Fruit fly (Drosophila melanogaster) whole organism, embryonic: ENCODE data around the gene Kaz1-ORFB.

ENCODE experiments used
- Atf6 ChIP-seq: fragments of 200-800 bp; sonication (Bioruptor generic); IDR thresholded peaks from 2 replicates; pipeline ENCODE4 v1.3.6; 2022; ENCODE audit warnings: missing biosample characterization, missing genetic modification characterization
- BEAF-32 ChIP-seq: fragments of 200-800 bp; sonication (Bioruptor generic); optimal IDR thresholded peaks from 3 replicates; lab custom pipeline; 2017; ENCODE audit warnings: missing biosample characterization, missing genetic modification characterization, mild to moderate bottlenecking, moderate library complexity, missing genetic modification reagents
- Blimp-1 ChIP-seq: fragments of 200-800 bp; sonication (Bioruptor generic); optimal IDR thresholded peaks from 3 replicates; lab custom pipeline; 2018; ENCODE audit warnings: missing biosample characterization, missing genetic modification characterization, mild to moderate bottlenecking, moderate library complexity, missing genetic modification reagents
- CG14965 ChIP-seq: fragments of 200-800 bp; sonication (Bioruptor generic); optimal IDR thresholded peaks from 2 replicates; lab custom pipeline; 2016; ENCODE audit warnings: missing biosample characterization, missing genetic modification characterization, borderline replicate concordance
- CG1602 ChIP-seq: fragments of 200-800 bp; sonication (Bioruptor generic); optimal IDR thresholded peaks from 3 replicates; lab custom pipeline; 2016; ENCODE audit warnings: missing biosample characterization, missing genetic modification characterization
- CG2120 ChIP-seq: fragments of 200-800 bp; sonication (Bioruptor generic); optimal IDR thresholded peaks from 3 replicates; lab custom pipeline; 2016; ENCODE audit warnings: missing biosample characterization, missing genetic modification characterization
- CG3065 ChIP-seq: fragments of 200-800 bp; sonication (Bioruptor generic); optimal IDR thresholded peaks from 2 replicates; lab custom pipeline; 2016; ENCODE audit warnings: missing biosample characterization, missing genetic modification characterization
- CG31365 ChIP-seq: fragments of 200-800 bp; sonication (Bioruptor generic); optimal IDR thresholded peaks from 2 replicates; lab custom pipeline; 2018; ENCODE audit warnings: missing biosample characterization, mild to moderate bottlenecking, missing genetic modification characterization
- CG3726 ChIP-seq: fragments of 200-800 bp; sonication (Bioruptor generic); IDR thresholded peaks from 3 replicates; pipeline ENCODE4, ENCODE4 v1.3.6; 2022; ENCODE audit warnings: missing biosample characterization, missing genetic modification characterization
- CG43689 ChIP-seq: fragments of 200-800 bp; sonication (Bioruptor generic); IDR thresholded peaks from 2 replicates; pipeline ENCODE4 v1.3.6; 2022; ENCODE audit warnings: missing biosample characterization, missing genetic modification characterization
- CG5180 ChIP-seq: fragments of 200-800 bp; sonication (Bioruptor generic); optimal IDR thresholded peaks from 3 replicates; lab custom pipeline; 2017; ENCODE audit warnings: missing biosample characterization, missing genetic modification characterization, mild to moderate bottlenecking, moderate library complexity, missing genetic modification reagents
- CG5245 ChIP-seq: fragments of 200-800 bp; sonication (Bioruptor generic); optimal IDR thresholded peaks from 3 replicates; lab custom pipeline; 2016; ENCODE audit warnings: missing biosample characterization, missing genetic modification characterization
- CG6654 ChIP-seq: fragments of 200-800 bp; sonication (Bioruptor generic); optimal IDR thresholded peaks from 2 replicates; lab custom pipeline; 2017; ENCODE audit warnings: missing biosample characterization, mild to moderate bottlenecking, missing genetic modification characterization
- CG6689 ChIP-seq: fragments of 200-800 bp; sonication (Bioruptor generic); IDR thresholded peaks from 2 replicates; pipeline ENCODE4 v1.3.6; 2022; ENCODE audit warnings: missing biosample characterization, missing genetic modification characterization
- CG8089 ChIP-seq: fragments of 200-800 bp; sonication (Bioruptor generic); optimal IDR thresholded peaks from 3 replicates; lab custom pipeline; 2016; ENCODE audit warnings: missing biosample characterization, missing genetic modification characterization
- CG8765 ChIP-seq: fragments of 200-800 bp; sonication (Bioruptor generic); IDR thresholded peaks from 2 replicates; pipeline ENCODE4 v1.3.6; 2022; ENCODE audit warnings: missing biosample characterization, missing genetic modification characterization
- CG9437 ChIP-seq: fragments of 200-800 bp; sonication (Bioruptor generic); optimal IDR thresholded peaks from 2 replicates; lab custom pipeline; 2018; ENCODE audit warnings: missing biosample characterization, mild to moderate bottlenecking, missing genetic modification characterization
- CHES-1-like ChIP-seq: fragments of 200-800 bp; sonication (Bioruptor generic); optimal IDR thresholded peaks from 2 replicates; lab custom pipeline; 2016; ENCODE audit warnings: missing biosample characterization, missing genetic modification characterization
- Chrac-16 ChIP-seq: fragments of 200-800 bp; sonication (Bioruptor generic); optimal IDR thresholded peaks from 3 replicates; lab custom pipeline; 2016; ENCODE audit warnings: missing biosample characterization, missing genetic modification characterization
- Dref ChIP-seq: fragments of 200-800 bp; sonication (Bioruptor generic); IDR thresholded peaks from 2 replicates; pipeline ENCODE4 v1.3.6; 2022; ENCODE audit warnings: missing biosample characterization, missing genetic modification characterization
- HHEX ChIP-seq: fragments of 200-800 bp; sonication (Bioruptor generic); optimal IDR thresholded peaks from 3 replicates; lab custom pipeline; 2017; ENCODE audit warnings: missing biosample characterization, mild to moderate bottlenecking, missing genetic modification characterization, missing genetic modification reagents
- Hmx ChIP-seq: fragments of 200-800 bp; sonication (Bioruptor generic); optimal IDR thresholded peaks from 2 replicates; lab custom pipeline; 2016; ENCODE audit warnings: missing biosample characterization, missing genetic modification characterization
- Myb ChIP-seq: fragments of 200-800 bp; sonication (Bioruptor generic); optimal IDR thresholded peaks from 2 replicates; lab custom pipeline; 2016; ENCODE audit warnings: missing biosample characterization, missing genetic modification characterization
- Nf-YC ChIP-seq: fragments of 200-800 bp; optimal IDR thresholded peaks from 3 replicates; lab custom pipeline; 2019; ENCODE audit warnings: missing biosample characterization, mild to moderate bottlenecking, missing genetic modification characterization, moderate library complexity
- Ptx1 ChIP-seq: fragments of 200-800 bp; sonication (Bioruptor generic); IDR thresholded peaks from 2 replicates; pipeline ENCODE4 v1.3.6; 2022; ENCODE audit warnings: missing biosample characterization, missing genetic modification characterization
- Trl ChIP-seq, 3 experiments: fragments of >200 bp in 2 of 3; fragments of 200-800 bp in 1 of 3; sonication (Bioruptor generic) in 1 of 3; optimal IDR thresholded peaks; 2 replicates in 1 of 3; 3 replicates in 2 of 3; lab custom pipeline; 2016 to 2017; ENCODE audit warnings: missing biosample characterization in 1 of 3, missing genetic modification characterization in 1 of 3
- Xrp1 ChIP-seq: fragments of 200-800 bp; sonication (Bioruptor generic); IDR thresholded peaks from 2 replicates; pipeline ENCODE4 v1.3.6; 2022; ENCODE audit warnings: missing biosample characterization, missing genetic modification characterization
- amos ChIP-seq: fragments of 200-800 bp; sonication (Bioruptor generic); IDR thresholded peaks from 2 replicates; pipeline ENCODE4 v1.3.6; 2022; ENCODE audit warnings: missing biosample characterization, missing genetic modification characterization; ENCODE audit not compliant: partially characterized antibody
- bcd ChIP-seq: fragments of 200-800 bp; sonication (Bioruptor generic); optimal IDR thresholded peaks from 2 replicates; lab custom pipeline; 2017; ENCODE audit warnings: missing biosample characterization, mild to moderate bottlenecking, missing genetic modification characterization
- bowl ChIP-seq: fragments of 200-800 bp; sonication (Bioruptor generic); IDR thresholded peaks from 2 replicates; pipeline ENCODE4 v1.3.6; 2022; ENCODE audit warnings: missing biosample characterization, missing genetic modification characterization
- cas ChIP-seq: fragments of 200-800 bp; sonication (Bioruptor generic); IDR thresholded peaks from 2 replicates; pipeline ENCODE4 v1.3.6; 2022; ENCODE audit warnings: missing biosample characterization, missing genetic modification characterization
- chn ChIP-seq: fragments of 200-800 bp; sonication (Bioruptor generic); optimal IDR thresholded peaks from 2 replicates; lab custom pipeline; 2016; ENCODE audit warnings: missing biosample characterization, missing genetic modification characterization
- ci ChIP-seq: fragments of 200-800 bp; sonication (Bioruptor generic); IDR thresholded peaks from 3 replicates; pipeline ENCODE4 v1.3.6; 2022; ENCODE audit warnings: missing biosample characterization, missing genetic modification characterization
- esg ChIP-seq: fragments of 200-800 bp; sonication (Bioruptor generic); conservative IDR thresholded peaks from 2 replicates; pipeline ENCODE4 v1.3.6; 2022; ENCODE audit warnings: missing biosample characterization, missing genetic modification characterization
- eve ChIP-seq, 2 experiments: fragments of >200 bp; optimal IDR thresholded peaks; 2 replicates each; lab custom pipeline; 2017; ENCODE audit warnings: missing biosample characterization in 2 of 2, missing genetic modification characterization in 2 of 2
- gcm ChIP-seq: fragments of 200-800 bp; sonication (Bioruptor generic); optimal IDR thresholded peaks from 2 replicates; lab custom pipeline; 2019; ENCODE audit warnings: missing biosample characterization, mild to moderate bottlenecking, missing genetic modification characterization, moderate library complexity
- gem ChIP-seq: fragments of 200-800 bp; sonication (Bioruptor generic); optimal IDR thresholded peaks from 2 replicates; lab custom pipeline; 2019; ENCODE audit warnings: missing biosample characterization, mild to moderate bottlenecking, missing genetic modification characterization, moderate library complexity
- gsb-n ChIP-seq: fragments of 200-800 bp; sonication (Bioruptor generic); optimal IDR thresholded peaks from 3 replicates; lab custom pipeline; 2018; ENCODE audit warnings: missing biosample characterization, mild to moderate bottlenecking, missing genetic modification characterization
- ham ChIP-seq: fragments of 200-800 bp; sonication (Bioruptor generic); IDR thresholded peaks from 2 replicates; pipeline ENCODE4 v1.3.6; 2022; ENCODE audit warnings: missing biosample characterization, missing genetic modification characterization
- hth ChIP-seq: fragments of >200 bp; optimal IDR thresholded peaks from 2 replicates; lab custom pipeline; 2017; ENCODE audit warnings: inconsistent platforms
- lab ChIP-seq: fragments of 200-800 bp; sonication (Bioruptor generic); optimal IDR thresholded peaks from 3 replicates; lab custom pipeline; 2017; ENCODE audit warnings: missing biosample characterization, missing genetic modification characterization, mild to moderate bottlenecking, moderate library complexity, missing genetic modification reagents
- lola ChIP-seq, 3 experiments: fragments of >200 bp in 2 of 3; fragments of 200-800 bp in 1 of 3; sonication (Bioruptor generic) in 1 of 3; optimal IDR thresholded peaks; 2 replicates each; lab custom pipeline; 2017 to 2019; ENCODE audit warnings: missing biosample characterization in 3 of 3, missing genetic modification characterization in 3 of 3, mild to moderate bottlenecking in 1 of 3, moderate library complexity in 1 of 3
- lov ChIP-seq, 2 experiments: fragments of 200-800 bp in 1 of 2; fragments of >200 bp in 1 of 2; sonication (Bioruptor generic) in 1 of 2; IDR thresholded peaks in 1 of 2; optimal IDR thresholded peaks in 1 of 2; 2 replicates in 1 of 2; 3 replicates in 1 of 2; pipeline versions ENCODE4 v1.3.6 to Lab custom; 2017 to 2022; ENCODE audit warnings: missing biosample characterization in 1 of 2, missing genetic modification characterization in 1 of 2
- nerfin-1 ChIP-seq: fragments of 200-800 bp; sonication (Bioruptor generic); optimal IDR thresholded peaks from 3 replicates; lab custom pipeline; 2019; ENCODE audit warnings: missing biosample characterization, mild to moderate bottlenecking, missing genetic modification characterization, moderate library complexity
- pfk ChIP-seq: fragments of 200-800 bp; sonication (Bioruptor generic); optimal IDR thresholded peaks from 2 replicates; lab custom pipeline; 2018; ENCODE audit warnings: missing biosample characterization, mild to moderate bottlenecking, missing genetic modification characterization, moderate library complexity
- phol ChIP-seq: fragments of 200-800 bp; sonication (Bioruptor generic); optimal IDR thresholded peaks from 3 replicates; lab custom pipeline; 2018; ENCODE audit warnings: missing biosample characterization, mild to moderate bottlenecking, missing genetic modification characterization, moderate library complexity
- trem ChIP-seq: fragments of 200-800 bp; optimal IDR thresholded peaks from 3 replicates; lab custom pipeline; 2019; ENCODE audit warnings: missing biosample characterization, mild to moderate bottlenecking, missing genetic modification characterization, moderate library complexity

Gene Kaz1-ORFB

dm6 chr3L:257618-258475 lies 41.4 kb downstream of the Kaz1-ORFB start, which contains the start of the genes DIP2 and wac (continued):
- peak in 1 of 3 experiments; percentile 54 for TF ChIP-seq lola (GFP tag; optimal IDR thresholded peaks at IDR 0.05; lab: Kevin White, UChicago)
- TF ChIP-seq HHEX (GFP tag; lab: Kevin White, UChicago): peak; percentile 11
- TF ChIP-seq BEAF-32 (GFP tag; lab: Kevin White, UChicago): peak; percentile 96
- no peak for TF ChIP-seq CG5180 (GFP tag; lab: Kevin White, UChicago)
- TF ChIP-seq CG2120 (GFP tag; lab: Kevin White, UChicago): peak; percentile 94
- no peak for TF ChIP-seq bowl (GFP tag; lab: Robert Waterston, UW)
- no peak for TF ChIP-seq CG43689 (GFP tag; lab: Robert Waterston, UW)
- TF ChIP-seq CG6654 (GFP tag; lab: Kevin White, UChicago): no peak
- TF ChIP-seq Chrac-16 (GFP tag; lab: Kevin White, UChicago): peak; percentile 85
- TF ChIP-seq CG5245 (GFP tag; lab: Kevin White, UChicago): peak; percentile 73
- no peak for TF ChIP-seq gsb-n (tag; lab: Kevin White, UChicago)
- TF ChIP-seq eve (GFP tag; optimal IDR thresholded peaks at IDR 0.05; lab: Kevin White, UChicago): no peak
- TF ChIP-seq nerfin-1: peak; percentile 54
- peak; percentile 68 for TF ChIP-seq phol (tag; lab: Kevin White, UChicago)
- TF ChIP-seq lab (GFP tag; lab: Kevin White, UChicago): no peak
- peak; percentile 83 for TF ChIP-seq chn (GFP tag; lab: Kevin White, UChicago)
- TF ChIP-seq Hmx (GFP tag; lab: Kevin White, UChicago): no peak
- TF ChIP-seq Nf-YC (tag; lab: Kevin White, UChicago): peak; percentile 75
- TF ChIP-seq Xrp1 (GFP tag; lab: Robert Waterston, UW): peak; percentile 72
- TF ChIP-seq Blimp-1 (GFP tag; lab: Kevin White, UChicago): no peak
- no peak for TF ChIP-seq Trl (optimal IDR thresholded peaks at IDR 0.05; lab: Kevin White, UChicago)
- peak; percentile 92 for TF ChIP-seq Trl (GFP tag; optimal IDR thresholded peaks at IDR 0.05; lab: Kevin White, UChicago)
- no peak for TF ChIP-seq cas (GFP tag; lab: Robert Waterston, UW)
- TF ChIP-seq CG3065: peak; percentile 64
- TF ChIP-seq CG14965 (GFP tag; lab: Kevin White, UChicago): no peak
- peak; percentile 84 for TF ChIP-seq Dref (GFP tag; lab: Robert Waterston, UW)
- TF ChIP-seq CG1602 (GFP tag; lab: Kevin White, UChicago): peak; percentile 42
- peak; percentile 87 for TF ChIP-seq ci
- TF ChIP-seq CG9437 (GFP tag; lab: Kevin White, UChicago): peak; percentile 18
- TF ChIP-seq Myb (GFP tag; lab: Kevin White, UChicago): peak; percentile 81
- TF ChIP-seq lov (optimal IDR thresholded peaks at IDR 0.05; lab: Kevin White, UChicago): no peak
- TF ChIP-seq lov (GFP tag; IDR thresholded peaks at IDR 0.05; lab: Robert Waterston, UW): no peak
- 0 out of 2 replicates have a peak, but pooled peaks have one; percentile 12 for TF ChIP-seq CG8765
- peak; percentile 90 for TF ChIP-seq amos (GFP tag; lab: Robert Waterston, UW)
- peak; percentile 45; the same call in 1 of the 2 replicates for TF ChIP-seq esg (GFP tag; lab: Robert Waterston, UW)
- peak; percentile 33 for TF ChIP-seq gcm (GFP tag; lab: Kevin White, UChicago)
- TF ChIP-seq trem: peak; percentile 100
- peak; percentile 40; the same call in 1 of the 2 replicates for TF ChIP-seq CG6689 (GFP tag; lab: Robert Waterston, UW)
- TF ChIP-seq hth (lab: Kevin White, UChicago): no peak
- TF ChIP-seq bcd: peak; percentile 82
- no peak for TF ChIP-seq gem (tag; lab: Kevin White, UChicago)
- peak; percentile 73 for TF ChIP-seq CG8089 (GFP tag; lab: Kevin White, UChicago)
- no peak for TF ChIP-seq CG3726 (GFP tag; lab: Robert Waterston, UW)
- TF ChIP-seq pfk (GFP tag; lab: Kevin White, UChicago): peak; percentile 16
- TF ChIP-seq ham (GFP tag; lab: Robert Waterston, UW): peak; percentile 14; the same call in 1 of the 2 replicates
- TF ChIP-seq CHES-1-like (GFP tag; lab: Kevin White, UChicago): peak; percentile 69
- TF ChIP-seq CG31365 (tag; lab: Kevin White, UChicago): peak; percentile 53
- TF ChIP-seq Ptx1: peak; percentile 81
- TF ChIP-seq Atf6 (GFP tag; lab: Robert Waterston, UW): no peak
